Worm (Caenorhabditis elegans) whole organism, late embryonic: Measurements from ENCODE around the gene ZC487.1.

Experiments
- C38D4.7 ChIP-seq: fragments of 200-800 bp; sonication (Bioruptor generic); optimal IDR thresholded peaks from 2 replicates; lab custom pipeline; 2018; ENCODE audit warnings: mild to moderate bottlenecking, missing genetic modification characterization, moderate library complexity, missing compliant biosample characterization
- F13H6.1 ChIP-seq: sonication (generic microtip); optimal IDR thresholded peaks from 2 replicates; lab custom pipeline; 2016; ENCODE audit warnings: missing genetic modification characterization, missing compliant biosample characterization
- K02D7.2 ChIP-seq: sonication (generic microtip); optimal IDR thresholded peaks from 2 replicates; lab custom pipeline; 2017; ENCODE audit warnings: mild to moderate bottlenecking, missing genetic modification characterization, missing compliant biosample characterization
- K09A11.1 ChIP-seq: sonication (generic microtip); optimal IDR thresholded peaks from 2 replicates; lab custom pipeline; 2017; ENCODE audit warnings: antibody characterized with exemption, mild to moderate bottlenecking, missing genetic modification characterization, missing compliant biosample characterization; ENCODE audit not compliant: insufficient read depth
- T23F11.4 ChIP-seq: fragments of 200-800 bp; sonication (Bioruptor generic); optimal IDR thresholded peaks from 2 replicates; lab custom pipeline; 2018; ENCODE audit warnings: mild to moderate bottlenecking, missing genetic modification characterization, missing compliant biosample characterization
- Y22D7AL.16 ChIP-seq: sonication (generic microtip); optimal IDR thresholded peaks from 2 replicates; lab custom pipeline; 2016; ENCODE audit warnings: missing genetic modification characterization, missing compliant biosample characterization
- ahr-1 ChIP-seq: sonication (generic microtip); optimal IDR thresholded peaks from 2 replicates; lab custom pipeline; 2016; ENCODE audit warnings: missing genetic modification characterization, missing compliant biosample characterization
- ama-1 ChIP-seq: fragments of 150-350 bp; optimal IDR thresholded peaks from 2 replicates; lab custom pipeline; 2014
- ceh-14 ChIP-seq: sonication (generic microtip); optimal IDR thresholded peaks from 2 replicates; lab custom pipeline; 2016; ENCODE audit warnings: missing genotype, missing genetic modification characterization, missing compliant biosample characterization
- ceh-2 ChIP-seq: sonication (generic microtip); optimal IDR thresholded peaks from 2 replicates; lab custom pipeline; 2016; ENCODE audit warnings: missing genotype, missing genetic modification characterization, missing compliant biosample characterization
- ceh-24 ChIP-seq: sonication (generic microtip); optimal IDR thresholded peaks from 2 replicates; lab custom pipeline; 2016; ENCODE audit warnings: mild to moderate bottlenecking, missing genetic modification characterization, missing compliant biosample characterization
- ceh-30 ChIP-seq: fragments of 150-350 bp; optimal IDR thresholded peaks from 2 replicates; lab custom pipeline; 2014; ENCODE audit warnings: missing biosample characterization, missing genetic modification characterization
- ceh-34 ChIP-seq: sonication (generic microtip); optimal IDR thresholded peaks from 2 replicates; lab custom pipeline; 2016; ENCODE audit warnings: mild to moderate bottlenecking, missing genetic modification characterization, missing compliant biosample characterization
- ceh-6 ChIP-seq: fragments of 200-800 bp; sonication (Bioruptor generic); optimal IDR thresholded peaks from 2 replicates; lab custom pipeline; 2018; ENCODE audit warnings: mild to moderate bottlenecking, missing genetic modification characterization, missing compliant biosample characterization
- che-1 ChIP-seq: sonication (generic microtip); optimal IDR thresholded peaks from 2 replicates; lab custom pipeline; 2016; ENCODE audit warnings: mild to moderate bottlenecking, missing genetic modification characterization, missing compliant biosample characterization
- dve-1 ChIP-seq: sonication (generic microtip); optimal IDR thresholded peaks from 2 replicates; lab custom pipeline; 2017; ENCODE audit warnings: antibody characterized with exemption, mild to moderate bottlenecking, missing genetic modification characterization, missing compliant biosample characterization
- elt-2 ChIP-seq: sonication (generic microtip); optimal IDR thresholded peaks from 2 replicates; lab custom pipeline; 2016; ENCODE audit warnings: missing genetic modification reagents, missing genetic modification characterization, missing compliant biosample characterization
- eyg-1 ChIP-seq: sonication (generic microtip); optimal IDR thresholded peaks from 2 replicates; lab custom pipeline; 2016; ENCODE audit warnings: missing genotype, missing genetic modification characterization, missing compliant biosample characterization
- fax-1 ChIP-seq: sonication (generic microtip); optimal IDR thresholded peaks from 2 replicates; lab custom pipeline; 2016; ENCODE audit warnings: missing genotype, missing genetic modification characterization, missing compliant biosample characterization
- fkh-10 ChIP-seq: fragments of 150-350 bp; optimal IDR thresholded peaks from 2 replicates; lab custom pipeline; 2014; ENCODE audit warnings: missing biosample characterization, missing genetic modification reagents, missing genetic modification characterization
- fkh-6 ChIP-seq: sonication (generic microtip); optimal IDR thresholded peaks from 2 replicates; lab custom pipeline; 2016; ENCODE audit warnings: missing genetic modification characterization, missing compliant biosample characterization
- hlh-13 ChIP-seq: fragments of 200-800 bp; sonication (Bioruptor generic); optimal IDR thresholded peaks from 2 replicates; lab custom pipeline; 2018; ENCODE audit warnings: mild to moderate bottlenecking, missing genetic modification characterization, missing compliant biosample characterization
- hlh-30 ChIP-seq: sonication (generic microtip); optimal IDR thresholded peaks from 2 replicates; lab custom pipeline; 2017; ENCODE audit warnings: antibody characterized with exemption, missing genetic modification characterization, missing compliant biosample characterization; ENCODE audit not compliant: insufficient read depth
- hlh-6 ChIP-seq: sonication (generic microtip); optimal IDR thresholded peaks from 2 replicates; lab custom pipeline; 2016; ENCODE audit warnings: missing genotype, missing genetic modification characterization, missing compliant biosample characterization
- hlh-8 ChIP-seq: sonication (generic microtip); optimal IDR thresholded peaks from 2 replicates; lab custom pipeline; 2016; ENCODE audit warnings: missing genotype, missing genetic modification characterization, missing compliant biosample characterization
- lim-6 ChIP-seq: sonication (generic microtip); optimal IDR thresholded peaks from 2 replicates; lab custom pipeline; 2016; ENCODE audit warnings: missing genetic modification characterization, missing compliant biosample characterization
- madf-2 ChIP-seq: sonication (generic microtip); optimal IDR thresholded peaks from 2 replicates; lab custom pipeline; 2017; ENCODE audit warnings: missing genetic modification characterization, missing compliant biosample characterization
- mec-3 ChIP-seq: sonication (generic microtip); optimal IDR thresholded peaks from 2 replicates; lab custom pipeline; 2016; ENCODE audit warnings: borderline replicate concordance, missing genetic modification characterization, missing compliant biosample characterization
- nhr-11 ChIP-seq: fragments of 150-350 bp; optimal IDR thresholded peaks from 2 replicates; lab custom pipeline; 2014; ENCODE audit warnings: missing biosample characterization, missing genetic modification characterization
- npax-4 ChIP-seq: sonication (generic microtip); optimal IDR thresholded peaks from 2 replicates; lab custom pipeline; 2016; ENCODE audit warnings: missing genetic modification characterization, missing compliant biosample characterization
- odd-2 ChIP-seq: sonication (generic microtip); optimal IDR thresholded peaks from 2 replicates; lab custom pipeline; 2017; ENCODE audit warnings: antibody characterized with exemption, mild to moderate bottlenecking, missing genetic modification characterization, missing compliant biosample characterization
- pat-9 ChIP-seq: fragments of 200-800 bp; sonication (Bioruptor generic); optimal IDR thresholded peaks from 2 replicates; lab custom pipeline; 2018; ENCODE audit warnings: mild to moderate bottlenecking, missing genetic modification characterization, moderate library complexity, missing compliant biosample characterization
- pha-2 ChIP-seq: sonication (generic microtip); optimal IDR thresholded peaks from 2 replicates; lab custom pipeline; 2017; ENCODE audit warnings: mild to moderate bottlenecking, missing genetic modification characterization, missing compliant biosample characterization
- pqm-1 ChIP-seq: sonication (generic microtip); optimal IDR thresholded peaks from 2 replicates; lab custom pipeline; 2016; ENCODE audit warnings: missing genetic modification characterization, missing compliant biosample characterization
- pros-1 ChIP-seq: fragments of 150-350 bp; optimal IDR thresholded peaks from 2 replicates; lab custom pipeline; 2014; ENCODE audit warnings: missing biosample characterization, missing genetic modification reagents, missing genetic modification characterization
- ref-2 ChIP-seq: sonication (generic microtip); optimal IDR thresholded peaks from 2 replicates; lab custom pipeline; 2016; ENCODE audit warnings: missing genetic modification characterization, missing compliant biosample characterization
- rnt-1 ChIP-seq: sonication (generic microtip); optimal IDR thresholded peaks from 2 replicates; lab custom pipeline; 2016; ENCODE audit warnings: missing genetic modification characterization, missing compliant biosample characterization
- sdc-2 ChIP-seq: sonication (generic microtip); optimal IDR thresholded peaks from 2 replicates; lab custom pipeline; 2016; ENCODE audit warnings: missing genotype, missing genetic modification characterization, missing compliant biosample characterization
- sox-2 ChIP-seq: fragments of 200-800 bp; sonication (Bioruptor generic); IDR thresholded peaks from 2 replicates; pipeline ENCODE4 v1.3.6; 2022; ENCODE audit warnings: missing genetic modification reagents, missing genetic modification characterization, missing compliant biosample characterization
- sox-4 ChIP-seq: sonication (generic microtip); optimal IDR thresholded peaks from 2 replicates; lab custom pipeline; 2017; ENCODE audit warnings: mild to moderate bottlenecking, missing genetic modification characterization, inconsistent platforms, missing compliant biosample characterization
- syd-9 ChIP-seq: sonication (generic microtip); optimal IDR thresholded peaks from 2 replicates; lab custom pipeline; 2016; ENCODE audit warnings: mild to moderate bottlenecking, missing genetic modification characterization, moderate library complexity, missing compliant biosample characterization
- tbx-2 ChIP-seq: sonication (generic microtip); optimal IDR thresholded peaks from 2 replicates; lab custom pipeline; 2016; ENCODE audit warnings: missing genetic modification characterization, missing compliant biosample characterization
- tbx-7 ChIP-seq: sonication (generic microtip); optimal IDR thresholded peaks from 2 replicates; lab custom pipeline; 2016; ENCODE audit warnings: missing genotype, missing genetic modification characterization, missing compliant biosample characterization
- ttx-3 ChIP-seq: sonication (generic microtip); optimal IDR thresholded peaks from 2 replicates; lab custom pipeline; 2016; ENCODE audit warnings: missing genetic modification reagents, missing genetic modification characterization, missing compliant biosample characterization
- unc-42 ChIP-seq: sonication (generic microtip); optimal IDR thresholded peaks from 2 replicates; lab custom pipeline; 2016; ENCODE audit warnings: missing genotype, missing genetic modification characterization, missing compliant biosample characterization
- unc-86 ChIP-seq: sonication (generic microtip); optimal IDR thresholded peaks from 2 replicates; lab custom pipeline; 2016; ENCODE audit warnings: missing genetic modification characterization, missing compliant biosample characterization
- ztf-16 ChIP-seq: sonication (generic microtip); optimal IDR thresholded peaks from 2 replicates; lab custom pipeline; 2017; ENCODE audit warnings: missing genetic modification characterization, missing compliant biosample characterization

ZC487.1 gene

ce11 chrV:6705367-6705766 lies 22.0 kb upstream of the ZC487.1 start:
- no peak for TF ChIP-seq ref-2 (tag; lab: Kevin White, UChicago)
- no peak for TF ChIP-seq T23F11.4 (GFP tag; lab: Kevin White, UChicago)
- no peak for TF ChIP-seq syd-9
- no peak for TF ChIP-seq ceh-2 (tag; lab: Kevin White, UChicago)
- no peak for TF ChIP-seq pha-2 (tag; lab: Kevin White, UChicago)
- TF ChIP-seq ceh-14 (tag; lab: Kevin White, UChicago), result no peak
- no peak for TF ChIP-seq hlh-6 (tag; lab: Kevin White, UChicago)
- TF ChIP-seq hlh-13 (GFP tag; lab: Kevin White, UChicago), result no peak
- TF ChIP-seq hlh-8 (tag; lab: Kevin White, UChicago), result no peak
- no peak for TF ChIP-seq K02D7.2 (tag; lab: Kevin White, UChicago)

ce11 chrV:6706771-6707170 lies 20.6 kb upstream of the ZC487.1 start, which contains the start of gene W02F12.4:
TSS of gene W02F12.4 (minus strand) at chrV:6706934.
- TF ChIP-seq hlh-6 (tag; lab: Kevin White, UChicago), result no peak
- TF ChIP-seq npax-4 (tag; lab: Kevin White, UChicago), result no peak
- TF ChIP-seq elt-2, result peak; percentile 82
- TF ChIP-seq ahr-1, result no peak
- TF ChIP-seq pros-1 (tag; lab: Kevin White, UChicago), result no peak

ce11 chrV:6709050-6709683 lies 18.2 kb upstream of the ZC487.1 start, which contains the start of gene dlst-1:
TSS of gene dlst-1 (minus strand) at chrV:6709101.
- TF ChIP-seq pat-9, result peak; percentile 73
- peak; percentile 5 for TF ChIP-seq Y22D7AL.16 (tag; lab: Kevin White, UChicago)
- no peak for TF ChIP-seq ceh-24 (tag; lab: Kevin White, UChicago)
- peak; percentile 23 for TF ChIP-seq sdc-2
- TF ChIP-seq nhr-11 (tag; lab: Kevin White, UChicago), result no peak
- peak; percentile 12 for TF ChIP-seq ceh-6
- TF ChIP-seq fkh-6 (tag; lab: Kevin White, UChicago), result peak; percentile 42
- peak; percentile 60 for TF ChIP-seq tbx-2 (tag; lab: Kevin White, UChicago)
- peak; percentile 46 for TF ChIP-seq K02D7.2 (tag; lab: Kevin White, UChicago)
- peak; percentile 62 for TF ChIP-seq madf-2 (tag; lab: Kevin White, UChicago)
- no peak for TF ChIP-seq mec-3 (tag; lab: Kevin White, UChicago)
- TF ChIP-seq ama-1 (lab: Kevin White, UChicago), result no peak
- TF ChIP-seq ceh-30 (tag; lab: Kevin White, UChicago), result no peak
- TF ChIP-seq ztf-16 (tag; lab: Kevin White, UChicago), result peak; percentile 56
- peak; percentile 14 for TF ChIP-seq hlh-6 (tag; lab: Kevin White, UChicago)
- peak; percentile 23 for TF ChIP-seq C38D4.7
- TF ChIP-seq rnt-1 (tag; lab: Kevin White, UChicago), result peak; percentile 35
- TF ChIP-seq unc-42 (tag; lab: Kevin White, UChicago), result no peak
- no peak for TF ChIP-seq eyg-1 (tag; lab: Kevin White, UChicago)
- peak; percentile 54 for TF ChIP-seq ttx-3 (tag; lab: Kevin White, UChicago)
- TF ChIP-seq sox-2 (GFP tag; lab: Robert Waterston, UW), result no peak
- no peak for TF ChIP-seq fkh-10 (GFP tag; lab: Kevin White, UChicago)
- TF ChIP-seq syd-9, result peak; percentile 17
- TF ChIP-seq odd-2 (tag; lab: Kevin White, UChicago), result no peak
- TF ChIP-seq K09A11.1, result peak; percentile 14
- peak; percentile 48 for TF ChIP-seq ceh-14 (tag; lab: Kevin White, UChicago)
- peak; percentile 49 for TF ChIP-seq fax-1 (tag; lab: Kevin White, UChicago)
- TF ChIP-seq pqm-1 (tag; lab: Kevin White, UChicago), result no peak
- no peak for TF ChIP-seq hlh-30 (tag; lab: Kevin White, UChicago)
- TF ChIP-seq dve-1 (tag; lab: Kevin White, UChicago), result no peak
- TF ChIP-seq npax-4 (tag; lab: Kevin White, UChicago), result no peak
- TF ChIP-seq ahr-1, result no peak
- no peak for TF ChIP-seq lim-6
- peak; percentile 33 for TF ChIP-seq ceh-34 (tag; lab: Kevin White, UChicago)
- TF ChIP-seq sox-4 (tag; lab: Kevin White, UChicago), result peak; percentile 45
- TF ChIP-seq unc-86 (tag; lab: Kevin White, UChicago), result no peak
- peak; percentile 72 for TF ChIP-seq elt-2
- peak; percentile 6 for TF ChIP-seq hlh-8 (tag; lab: Kevin White, UChicago)
- TF ChIP-seq pha-2 (tag; lab: Kevin White, UChicago), result peak; percentile 20
- peak; percentile 2 for TF ChIP-seq che-1 (tag; lab: Kevin White, UChicago)
- TF ChIP-seq F13H6.1 (tag; lab: Kevin White, UChicago), result peak; percentile 51
- TF ChIP-seq tbx-7 (tag; lab: Kevin White, UChicago), result peak; percentile 2
